Fruit fly (Drosophila melanogaster): Measurements from ENCODE around the gene CAHbeta.
A peak's percentile ranks its signal among the peaks of the same experiment; 100 is the strongest.

The CAHbeta gene

dm6 chr3R:8971794-8972193 lies 8.9 kb upstream of the CAHbeta start:
- TF ChIP-seq CTCF (optimal IDR thresholded peaks at IDR 0.05) = no peak
- no peak for TF ChIP-seq CG8478 (optimal IDR thresholded peaks at IDR 0.05)

DNA sequence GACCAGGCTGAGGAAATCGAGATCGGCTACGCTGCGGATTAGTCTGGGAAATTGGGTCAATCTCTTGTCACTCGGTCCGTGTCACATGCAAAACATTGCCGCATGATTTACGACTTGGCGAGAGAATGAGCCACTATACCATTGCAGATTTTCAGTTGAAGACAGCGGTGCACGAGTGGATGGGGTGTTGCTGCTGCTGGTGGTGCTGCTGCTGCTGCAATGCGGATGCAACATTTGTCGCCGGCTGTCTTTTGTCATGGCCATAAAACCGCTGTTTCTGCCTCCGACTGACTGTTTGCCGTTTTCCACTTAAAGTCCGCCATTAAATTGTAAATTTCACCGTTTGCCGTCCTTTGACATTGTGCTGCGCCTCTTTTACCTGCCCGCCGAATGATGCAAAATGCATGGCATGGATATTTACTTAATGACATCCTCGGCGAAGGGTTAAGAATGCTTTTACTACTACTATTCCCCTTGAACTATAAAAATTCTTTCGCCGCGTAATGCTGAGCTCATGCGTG lies 4.5 kb upstream of the CAHbeta start:
- TF ChIP-seq CTCF (optimal IDR thresholded peaks at IDR 0.05) (no peak), CG8478 (optimal IDR thresholded peaks at IDR 0.05) (no peak)

dm6 chr3R:8978768-8979167 lies 1.9 kb upstream of the CAHbeta start:
- TF ChIP-seq CG8478 (optimal IDR thresholded peaks at IDR 0.05) (no peak), CTCF (optimal IDR thresholded peaks at IDR 0.05) (no peak)

- TF ChIP-seq CG8478 (optimal IDR thresholded peaks at IDR 0.05) (no peak), CTCF (optimal IDR thresholded peaks at IDR 0.05) (peak; percentile 77 to 93)
Observed at dm6 chr3R:8979850-8980775, 547 bp upstream of the CAHbeta start.

dm6 chr3R:8981209-8981996 lies 743 bp downstream of the CAHbeta start:
- TF ChIP-seq CG8478 (optimal IDR thresholded peaks at IDR 0.05) = no peak
- no peak for TF ChIP-seq CTCF (optimal IDR thresholded peaks at IDR 0.05)

DNA sequence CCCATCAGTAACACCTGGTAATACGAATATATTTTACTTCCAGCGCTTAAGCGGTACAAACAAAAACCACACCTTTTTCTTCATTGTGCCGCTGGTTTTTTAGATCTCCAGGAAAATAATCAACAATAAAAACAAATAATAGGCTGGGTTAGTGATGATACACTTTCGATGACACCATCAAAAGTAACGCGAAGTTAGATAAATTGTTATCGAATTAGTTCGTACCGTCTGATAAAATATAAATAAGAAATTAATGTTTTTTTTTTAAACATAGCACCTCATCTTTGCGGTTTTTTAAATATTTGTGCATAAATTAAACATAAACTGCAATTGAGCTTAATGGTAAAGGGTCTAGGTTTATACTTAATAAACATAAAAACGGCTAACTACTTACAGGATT lies 3.5 kb downstream of the CAHbeta start, which contains the start of gene RagA-B:
Gene RagA-B, minus strand, starts transcription at position 175 of the 400 bp plus-strand sequence.
- TF ChIP-seq CTCF (optimal IDR thresholded peaks at IDR 0.05) (no peak), CG8478 (optimal IDR thresholded peaks at IDR 0.05) (no peak)

DNA sequence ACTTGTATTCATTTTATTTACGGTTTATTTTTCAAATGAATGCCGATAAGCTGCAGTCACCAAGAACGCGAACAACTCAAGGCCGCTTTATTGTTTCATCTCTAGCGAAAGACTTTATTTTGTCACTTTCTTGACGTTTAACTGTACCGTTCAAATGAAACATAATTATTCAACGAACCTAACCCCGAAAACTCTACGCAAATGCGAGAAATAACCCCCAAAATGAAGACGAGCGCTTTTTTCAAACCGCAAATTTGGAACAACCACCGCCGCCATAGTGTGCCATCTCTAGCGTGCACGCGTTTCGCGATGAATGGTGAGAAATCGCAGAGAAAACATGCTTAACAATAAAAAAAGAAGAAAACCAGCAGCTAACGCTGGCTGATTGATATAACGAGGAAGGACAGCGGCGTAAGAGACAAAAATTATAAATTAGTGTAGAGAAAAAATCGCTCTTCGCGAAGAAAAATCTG lies 4.0 kb downstream of the CAHbeta start, which contains the start of gene CG11970:
Gene CG11970, plus strand, starts transcription at position 117 of the 473 bp plus-strand sequence.
- TF ChIP-seq CTCF (optimal IDR thresholded peaks at IDR 0.05) (peak in 1 of 2 experiments; percentile 25), CG8478 (optimal IDR thresholded peaks at IDR 0.05) (no peak)

- no peak for TF ChIP-seq CG8478 (optimal IDR thresholded peaks at IDR 0.05)
- peak in 1 of 2 experiments; percentile 14 for TF ChIP-seq CTCF (optimal IDR thresholded peaks at IDR 0.05)
Observed at dm6 chr3R:8992928-8993579, 12.4 kb downstream of the CAHbeta start, which contains the start of gene CG11975. CG11975 (plus strand) TSS chr3R:8993253.

dm6 chr3R:8997397-8997796 lies 16.7 kb downstream of the CAHbeta start, which contains the start of gene CG11977:
CG11977 (plus strand) TSS chr3R:8997697.
- TF ChIP-seq CTCF (optimal IDR thresholded peaks at IDR 0.05) = no peak
- TF ChIP-seq CG8478 (optimal IDR thresholded peaks at IDR 0.05) = no peak

DNA sequence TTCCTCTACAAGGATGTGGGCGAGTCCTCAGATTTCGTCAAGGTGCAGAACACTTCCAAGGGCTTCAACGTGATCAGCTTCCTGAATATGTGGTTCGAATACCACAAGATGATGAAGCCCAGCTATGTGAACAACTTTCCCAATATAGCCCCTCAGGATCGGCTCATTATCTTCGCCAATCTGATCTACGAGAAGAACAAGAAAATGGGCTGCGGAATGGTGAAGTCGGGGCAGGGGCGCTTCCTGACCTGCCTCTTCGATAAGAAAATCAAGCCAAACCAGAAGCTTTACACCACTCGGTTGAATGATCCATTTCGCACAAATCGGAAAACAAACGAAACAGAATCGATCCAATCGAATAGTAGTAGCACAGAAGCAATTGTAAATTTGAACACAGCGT lies 17.6 kb downstream of the CAHbeta start:
- TF ChIP-seq CG8478 (optimal IDR thresholded peaks at IDR 0.05) = no peak
- TF ChIP-seq CTCF (optimal IDR thresholded peaks at IDR 0.05) = no peak

DNA sequence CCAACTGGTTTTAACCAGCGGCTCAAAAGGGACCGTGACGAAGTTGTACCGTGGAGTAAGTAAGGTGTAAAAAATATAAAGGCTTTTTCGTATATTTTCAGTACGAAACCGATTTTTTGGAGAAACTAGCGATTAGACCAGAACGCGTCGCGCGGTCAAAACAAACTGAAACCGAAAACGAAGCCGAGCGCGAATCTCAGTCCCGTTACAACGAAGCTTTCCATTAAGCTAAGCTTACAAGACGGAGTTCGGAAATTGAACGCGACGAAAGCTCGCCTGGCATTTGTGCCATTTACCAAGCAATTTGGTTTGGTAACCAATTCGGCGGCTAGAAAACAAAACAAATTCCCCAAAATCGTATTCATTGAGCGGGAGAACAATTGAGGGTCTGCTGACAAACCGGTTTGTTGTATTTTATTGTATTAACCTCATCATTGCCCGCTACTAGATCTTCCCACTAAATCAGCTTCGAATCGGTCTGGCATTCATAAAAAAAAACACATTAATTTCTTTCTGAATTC lies 21.1 kb downstream of the CAHbeta start:
- TF ChIP-seq CG8478 (optimal IDR thresholded peaks at IDR 0.05) = no peak
- no peak for TF ChIP-seq CTCF (optimal IDR thresholded peaks at IDR 0.05)

- TF ChIP-seq CG8478 (optimal IDR thresholded peaks at IDR 0.05) = no peak
- TF ChIP-seq CTCF (optimal IDR thresholded peaks at IDR 0.05) = no peak
Observed at dm6 chr3R:9002542-9002941, 21.9 kb downstream of the CAHbeta start.

dm6 chr3R:9003600-9004223 lies 23.1 kb downstream of the CAHbeta start, which contains the start of the genes CG31100 and CG11980:
CG31100 (minus strand) TSS chr3R:9003650.
CG11980 (plus strand) TSS chr3R:9004017.
- peak in 1 of 2 experiments; percentile 30 for TF ChIP-seq CTCF (optimal IDR thresholded peaks at IDR 0.05)
- TF ChIP-seq CG8478 (optimal IDR thresholded peaks at IDR 0.05) = no peak

- TF ChIP-seq CTCF (optimal IDR thresholded peaks at IDR 0.05) (no peak), CG8478 (optimal IDR thresholded peaks at IDR 0.05) (no peak)
Observed at dm6 chr3R:9006129-9006528, 25.5 kb downstream of the CAHbeta start, which contains the start of the genes Prosbeta3 and Iru. Prosbeta3 (minus strand) TSS chr3R:9006226. Iru (plus strand) TSS chr3R:9006456.
